Worm (Caenorhabditis elegans) whole organism, late embryonic: ENCODE results near the gene zip-2.

Experiments
- C08G9.2 ChIP-seq: sonication (generic microtip); optimal IDR thresholded peaks from 2 replicates; lab custom pipeline; 2016; ENCODE audit warnings: mild to moderate bottlenecking, missing genetic modification characterization, moderate library complexity, missing compliant biosample characterization
- C38D4.7 ChIP-seq: fragments of 200-800 bp; sonication (Bioruptor generic); optimal IDR thresholded peaks from 2 replicates; lab custom pipeline; 2018; ENCODE audit warnings: mild to moderate bottlenecking, missing genetic modification characterization, moderate library complexity, missing compliant biosample characterization
- F13H6.1 ChIP-seq: sonication (generic microtip); optimal IDR thresholded peaks from 2 replicates; lab custom pipeline; 2016; ENCODE audit warnings: missing genetic modification characterization, missing compliant biosample characterization
- K02D7.2 ChIP-seq: sonication (generic microtip); optimal IDR thresholded peaks from 2 replicates; lab custom pipeline; 2017; ENCODE audit warnings: mild to moderate bottlenecking, missing genetic modification characterization, missing compliant biosample characterization
- Y22D7AL.16 ChIP-seq: sonication (generic microtip); optimal IDR thresholded peaks from 2 replicates; lab custom pipeline; 2016; ENCODE audit warnings: missing genetic modification characterization, missing compliant biosample characterization
- ahr-1 ChIP-seq: sonication (generic microtip); optimal IDR thresholded peaks from 2 replicates; lab custom pipeline; 2016; ENCODE audit warnings: missing genetic modification characterization, missing compliant biosample characterization
- ceh-14 ChIP-seq: sonication (generic microtip); optimal IDR thresholded peaks from 2 replicates; lab custom pipeline; 2016; ENCODE audit warnings: missing genotype, missing genetic modification characterization, missing compliant biosample characterization
- ceh-19 ChIP-seq: fragments of 200-800 bp; sonication (Bioruptor generic); optimal IDR thresholded peaks from 2 replicates; lab custom pipeline; 2018; ENCODE audit warnings: mild to moderate bottlenecking, missing genetic modification characterization, missing compliant biosample characterization
- ceh-2 ChIP-seq: sonication (generic microtip); optimal IDR thresholded peaks from 2 replicates; lab custom pipeline; 2016; ENCODE audit warnings: missing genotype, missing genetic modification characterization, missing compliant biosample characterization
- ceh-30 ChIP-seq: fragments of 150-350 bp; optimal IDR thresholded peaks from 2 replicates; lab custom pipeline; 2014; ENCODE audit warnings: missing biosample characterization, missing genetic modification characterization
- ceh-45 ChIP-seq: fragments of 200-800 bp; sonication (Bioruptor generic); IDR thresholded peaks from 2 replicates; pipeline ENCODE4 v1.3.6; 2022; ENCODE audit warnings: missing genetic modification reagents, missing genetic modification characterization, missing compliant biosample characterization
- ceh-48 ChIP-seq: sonication (generic microtip); optimal IDR thresholded peaks from 2 replicates; lab custom pipeline; 2016; ENCODE audit warnings: missing genetic modification characterization, inconsistent platforms, missing compliant biosample characterization
- ceh-9 ChIP-seq: sonication (generic microtip); optimal IDR thresholded peaks from 2 replicates; lab custom pipeline; 2016; ENCODE audit warnings: mild to moderate bottlenecking, missing genetic modification characterization, inconsistent platforms, missing compliant biosample characterization
- che-1 ChIP-seq: sonication (generic microtip); optimal IDR thresholded peaks from 2 replicates; lab custom pipeline; 2016; ENCODE audit warnings: mild to moderate bottlenecking, missing genetic modification characterization, missing compliant biosample characterization
- dmd-4 ChIP-seq: sonication (generic microtip); optimal IDR thresholded peaks from 2 replicates; lab custom pipeline; 2016; ENCODE audit warnings: borderline replicate concordance, missing genetic modification characterization, missing compliant biosample characterization
- elt-2 ChIP-seq: sonication (generic microtip); optimal IDR thresholded peaks from 2 replicates; lab custom pipeline; 2016; ENCODE audit warnings: missing genetic modification reagents, missing genetic modification characterization, missing compliant biosample characterization
- elt-4 ChIP-seq: sonication (generic microtip); optimal IDR thresholded peaks from 2 replicates; lab custom pipeline; 2016; ENCODE audit warnings: missing genetic modification characterization, missing compliant biosample characterization
- eyg-1 ChIP-seq: sonication (generic microtip); optimal IDR thresholded peaks from 2 replicates; lab custom pipeline; 2016; ENCODE audit warnings: missing genotype, missing genetic modification characterization, missing compliant biosample characterization
- fkh-6 ChIP-seq: sonication (generic microtip); optimal IDR thresholded peaks from 2 replicates; lab custom pipeline; 2016; ENCODE audit warnings: missing genetic modification characterization, missing compliant biosample characterization
- gmeb-2 ChIP-seq: sonication (generic microtip); optimal IDR thresholded peaks from 2 replicates; lab custom pipeline; 2016; ENCODE audit warnings: missing genetic modification characterization, inconsistent platforms, missing compliant biosample characterization
- hlh-13 ChIP-seq: fragments of 200-800 bp; sonication (Bioruptor generic); optimal IDR thresholded peaks from 2 replicates; lab custom pipeline; 2018; ENCODE audit warnings: mild to moderate bottlenecking, missing genetic modification characterization, missing compliant biosample characterization
- hlh-15 ChIP-seq: sonication (generic microtip); optimal IDR thresholded peaks from 2 replicates; lab custom pipeline; 2016; ENCODE audit warnings: missing genetic modification characterization, missing compliant biosample characterization
- hlh-30 ChIP-seq: sonication (generic microtip); optimal IDR thresholded peaks from 2 replicates; lab custom pipeline; 2017; ENCODE audit warnings: antibody characterized with exemption, missing genetic modification characterization, missing compliant biosample characterization; ENCODE audit not compliant: insufficient read depth
- nfya-1 ChIP-seq: sonication (generic microtip); optimal IDR thresholded peaks from 2 replicates; lab custom pipeline; 2017; ENCODE audit warnings: missing genetic modification characterization, mild to moderate bottlenecking, missing compliant biosample characterization, antibody characterized with exemption, moderate library complexity
- nhr-11 ChIP-seq: fragments of 150-350 bp; optimal IDR thresholded peaks from 2 replicates; lab custom pipeline; 2014; ENCODE audit warnings: missing biosample characterization, missing genetic modification characterization
- pag-3 ChIP-seq: sonication (generic microtip); optimal IDR thresholded peaks from 2 replicates; lab custom pipeline; 2016; ENCODE audit warnings: missing compliant biosample characterization, missing genetic modification characterization, borderline replicate concordance
- pha-4 ChIP-seq: fragments of 150-350 bp; optimal IDR thresholded peaks from 2 replicates; lab custom pipeline; 2018; ENCODE audit warnings: missing biosample characterization, missing genetic modification reagents, missing genetic modification characterization
- pqm-1 ChIP-seq: sonication (generic microtip); optimal IDR thresholded peaks from 2 replicates; lab custom pipeline; 2016; ENCODE audit warnings: missing genetic modification characterization, missing compliant biosample characterization
- pros-1 ChIP-seq: fragments of 150-350 bp; optimal IDR thresholded peaks from 2 replicates; lab custom pipeline; 2014; ENCODE audit warnings: missing biosample characterization, missing genetic modification reagents, missing genetic modification characterization
- sox-2 ChIP-seq: fragments of 200-800 bp; sonication (Bioruptor generic); IDR thresholded peaks from 2 replicates; pipeline ENCODE4 v1.3.6; 2022; ENCODE audit warnings: missing genetic modification reagents, missing genetic modification characterization, missing compliant biosample characterization
- sox-4 ChIP-seq: sonication (generic microtip); optimal IDR thresholded peaks from 2 replicates; lab custom pipeline; 2017; ENCODE audit warnings: mild to moderate bottlenecking, missing genetic modification characterization, inconsistent platforms, missing compliant biosample characterization
- tbx-7 ChIP-seq: sonication (generic microtip); optimal IDR thresholded peaks from 2 replicates; lab custom pipeline; 2016; ENCODE audit warnings: missing genotype, missing genetic modification characterization, missing compliant biosample characterization
- ttx-3 ChIP-seq: sonication (generic microtip); optimal IDR thresholded peaks from 2 replicates; lab custom pipeline; 2016; ENCODE audit warnings: missing genetic modification reagents, missing genetic modification characterization, missing compliant biosample characterization
- unc-55 ChIP-seq: sonication (generic microtip); optimal IDR thresholded peaks from 2 replicates; lab custom pipeline; 2017; ENCODE audit warnings: missing biosample characterization, missing genetic modification reagents, missing genetic modification characterization
- unc-86 ChIP-seq: sonication (generic microtip); optimal IDR thresholded peaks from 2 replicates; lab custom pipeline; 2016; ENCODE audit warnings: missing genetic modification characterization, missing compliant biosample characterization

zip-2 gene

ce11 chrIII:853414-853813 is 20.6 kb downstream of the zip-2 start:
- TF ChIP-seq elt-4 (tag; lab: Kevin White, UChicago), result peak; percentile 66
- TF ChIP-seq C08G9.2 (tag; lab: Kevin White, UChicago), result peak; percentile 8
- no peak for TF ChIP-seq ceh-14
- TF ChIP-seq, all 69 proteins: peak for 2

- TF ChIP-seq F13H6.1 (tag; lab: Kevin White, UChicago) (no peak), eyg-1 (tag; lab: Kevin White, UChicago) (no peak), nfya-1 (tag; lab: Kevin White, UChicago) (no peak), ceh-19 (GFP tag; lab: Kevin White, UChicago) (no peak), hlh-30 (tag; lab: Kevin White, UChicago) (no peak), elt-4 (tag; lab: Kevin White, UChicago) (no peak), ttx-3 (tag; lab: Kevin White, UChicago) (no peak), hlh-15 (tag; lab: Kevin White, UChicago) (no peak), che-1 (tag; lab: Kevin White, UChicago) (no peak), C38D4.7 (GFP tag; lab: Kevin White, UChicago) (no peak), unc-86 (tag; lab: Kevin White, UChicago) (no peak), nhr-11 (tag; lab: Kevin White, UChicago) (no peak)
Observed at ce11 chrIII:853859-854359, 21.1 kb downstream of the zip-2 start, which contains the start of the genes rnp-5 and tag-51. Gene rnp-5 (minus strand): TSS chrIII:853909. Gene tag-51 (plus strand): TSS chrIII:854221.

- TF ChIP-seq ceh-14 (no peak), pros-1 (tag; lab: Kevin White, UChicago) (no peak), pag-3 (tag; lab: Kevin White, UChicago) (no peak), dmd-4 (no peak), ttx-3 (tag; lab: Kevin White, UChicago) (no peak), gmeb-2 (tag; lab: Kevin White, UChicago) (no peak), ceh-30 (tag; lab: Kevin White, UChicago) (no peak), eyg-1 (tag; lab: Kevin White, UChicago) (no peak), ceh-2 (tag; lab: Kevin White, UChicago) (no peak), pqm-1 (tag; lab: Kevin White, UChicago) (no peak), elt-2 (tag; lab: Kevin White, UChicago) (no peak), ceh-9 (no peak)
Observed at ce11 chrIII:856260-856659, 23.5 kb downstream of the zip-2 start, which contains the start of gene K02F3.12. Gene K02F3.12 (plus strand): TSS chrIII:856560.

- TF ChIP-seq ttx-3 (tag; lab: Kevin White, UChicago), result no peak
- TF ChIP-seq pha-4, result no peak
- TF ChIP-seq ceh-48 (tag; lab: Kevin White, UChicago), result no peak
- no peak for TF ChIP-seq tbx-7 (tag; lab: Kevin White, UChicago)
- no peak for TF ChIP-seq hlh-13 (GFP tag; lab: Kevin White, UChicago)
- no peak for TF ChIP-seq nhr-11 (tag; lab: Kevin White, UChicago)
- TF ChIP-seq F13H6.1 (tag; lab: Kevin White, UChicago), result no peak
Observed at ce11 chrIII:856908-857307, 24.1 kb downstream of the zip-2 start.

- TF ChIP-seq elt-2 (tag; lab: Kevin White, UChicago), result no peak
- TF ChIP-seq che-1 (tag; lab: Kevin White, UChicago), result no peak
- TF ChIP-seq sox-2 (GFP tag; lab: Robert Waterston, UW), result no peak
- TF ChIP-seq ceh-45 (GFP tag; lab: Robert Waterston, UW), result no peak
- no peak for TF ChIP-seq fkh-6
- TF ChIP-seq Y22D7AL.16 (tag; lab: Kevin White, UChicago), result no peak
- no peak for TF ChIP-seq eyg-1 (tag; lab: Kevin White, UChicago)
- no peak for TF ChIP-seq pros-1 (tag; lab: Kevin White, UChicago)
- no peak for TF ChIP-seq K02D7.2 (tag; lab: Kevin White, UChicago)
- TF ChIP-seq hlh-15 (tag; lab: Kevin White, UChicago), result no peak
- no peak for TF ChIP-seq sox-4 (tag; lab: Kevin White, UChicago)
- no peak for TF ChIP-seq unc-55 (GFP tag; lab: Kevin White, UChicago)
- no peak for TF ChIP-seq ceh-19 (GFP tag; lab: Kevin White, UChicago)
- TF ChIP-seq ahr-1 (tag; lab: Kevin White, UChicago), result no peak
Observed at ce11 chrIII:859898-860297, 27.1 kb downstream of the zip-2 start, which contains the start of gene exos-4.2. Gene exos-4.2 (plus strand): TSS chrIII:860198.
